Worm (Caenorhabditis elegans) whole organism, young adult: ENCODE results near the gene tre-2.

Experiments used
- C06A6.2 ChIP-seq: fragments of 200-800 bp; sonication (Bioruptor generic); conservative IDR thresholded peaks from 2 replicates; pipeline ENCODE4 v1.3.6; 2022; ENCODE audit warnings: missing genetic modification characterization, missing compliant biosample characterization
- F22D6.2 ChIP-seq: sonication (generic microtip); optimal IDR thresholded peaks from 2 replicates; lab custom pipeline; 2016; ENCODE audit warnings: mild to moderate bottlenecking, missing genetic modification characterization, missing compliant biosample characterization
- F33H1.4 ChIP-seq: fragments of 200-800 bp; sonication (Bioruptor generic); IDR thresholded peaks from 2 replicates; pipeline ENCODE4 v1.3.6; 2022; ENCODE audit warnings: missing genetic modification reagents, missing genetic modification characterization, missing compliant biosample characterization
- F55B11.4 ChIP-seq: sonication (generic microtip); optimal IDR thresholded peaks from 2 replicates; lab custom pipeline; 2016; ENCODE audit warnings: missing compliant biosample characterization, missing genetic modification characterization, borderline replicate concordance; ENCODE audit not compliant: insufficient read depth
- F57A8.1 ChIP-seq: fragments of 200-800 bp; sonication (Bioruptor generic); optimal IDR thresholded peaks from 2 replicates; lab custom pipeline; 2018; ENCODE audit warnings: mild to moderate bottlenecking, missing genetic modification characterization, moderate library complexity, missing compliant biosample characterization
- T07F8.4 ChIP-seq: sonication (generic microtip); optimal IDR thresholded peaks from 2 replicates; lab custom pipeline; 2016; ENCODE audit warnings: mild to moderate bottlenecking, missing genetic modification characterization, moderate library complexity, missing compliant biosample characterization
- T26A5.8 ChIP-seq: sonication (generic microtip); optimal IDR thresholded peaks from 2 replicates; lab custom pipeline; 2016; ENCODE audit warnings: missing genetic modification characterization, missing compliant biosample characterization
- Y67H2A.10 ChIP-seq: fragments of 200-800 bp; sonication (Bioruptor generic); conservative IDR thresholded peaks from 2 replicates; pipeline ENCODE4 v1.3.6; 2022; ENCODE audit warnings: missing genetic modification reagents, missing genetic modification characterization, missing compliant biosample characterization
- Y79H2A.3 ChIP-seq: fragments of 200-800 bp; sonication (Bioruptor generic); conservative IDR thresholded peaks from 2 replicates; pipeline ENCODE4 v1.3.6; 2022; ENCODE audit warnings: missing genetic modification reagents, missing genetic modification characterization, missing compliant biosample characterization
- Y95B8A.8 ChIP-seq: fragments of 200-800 bp; sonication (Bioruptor generic); IDR thresholded peaks from 2 replicates; pipeline ENCODE4 v1.3.6; 2022; ENCODE audit warnings: missing genetic modification reagents, missing genetic modification characterization, missing compliant biosample characterization
- ccch-3 ChIP-seq: fragments of 200-800 bp; sonication (Bioruptor generic); optimal IDR thresholded peaks from 2 replicates; lab custom pipeline; 2018; ENCODE audit warnings: mild to moderate bottlenecking, missing genetic modification characterization, missing compliant biosample characterization
- cebp-1 ChIP-seq, 2 experiments: fragments of 200-800 bp in 1 of 2; sonication (Bioruptor generic) in 1 of 2; sonication (generic microtip) in 1 of 2; IDR thresholded peaks in 1 of 2; optimal IDR thresholded peaks in 1 of 2; 2 replicates each; pipeline versions ENCODE4 v1.3.6 to Lab custom; 2017 to 2022; ENCODE audit warnings: missing compliant biosample characterization in 2 of 2, missing genetic modification characterization in 2 of 2, mild to moderate bottlenecking in 1 of 2, missing genetic modification reagents in 1 of 2, moderate library complexity in 1 of 2
- ceh-40 ChIP-seq: fragments of 200-800 bp; sonication (Bioruptor generic); IDR thresholded peaks from 2 replicates; pipeline ENCODE4 v1.3.6; 2022; ENCODE audit warnings: missing genetic modification characterization, missing compliant biosample characterization
- ceh-58 ChIP-seq: fragments of 200-800 bp; sonication (Bioruptor generic); IDR thresholded peaks from 2 replicates; pipeline ENCODE4 v1.3.6; 2022; ENCODE audit warnings: missing genetic modification characterization, missing compliant biosample characterization
- ceh-79 ChIP-seq: sonication (generic microtip); optimal IDR thresholded peaks from 2 replicates; lab custom pipeline; 2017; ENCODE audit warnings: mild to moderate bottlenecking, missing genetic modification characterization, missing compliant biosample characterization
- die-1 ChIP-seq: sonication (generic microtip); optimal IDR thresholded peaks from 2 replicates; lab custom pipeline; 2016; ENCODE audit warnings: missing genotype, mild to moderate bottlenecking, missing genetic modification characterization, missing compliant biosample characterization
- dox-1 ChIP-seq: fragments of 200-800 bp; sonication (Bioruptor generic); IDR thresholded peaks from 2 replicates; pipeline ENCODE4 v1.3.6; 2022; ENCODE audit warnings: missing genetic modification reagents, missing genetic modification characterization, missing compliant biosample characterization
- dpl-1 ChIP-seq: fragments of 150-350 bp; optimal IDR thresholded peaks from 2 replicates; lab custom pipeline; 2014; ENCODE audit warnings: missing biosample characterization, missing genetic modification reagents, missing genetic modification characterization
- gei-17 ChIP-seq: fragments of 200-800 bp; sonication (Bioruptor generic); optimal IDR thresholded peaks from 2 replicates; lab custom pipeline; 2018; ENCODE audit warnings: mild to moderate bottlenecking, missing genetic modification characterization, missing compliant biosample characterization
- hlh-12 ChIP-seq: sonication (generic microtip); optimal IDR thresholded peaks from 2 replicates; lab custom pipeline; 2016; ENCODE audit warnings: missing genetic modification characterization, missing compliant biosample characterization
- hmg-1.2 ChIP-seq: fragments of 200-800 bp; sonication (Bioruptor generic); IDR thresholded peaks from 2 replicates; pipeline ENCODE4 v1.3.6; 2022; ENCODE audit warnings: missing genetic modification reagents, missing genetic modification characterization, missing compliant biosample characterization
- hsf-1 ChIP-seq: fragments of 200-800 bp; sonication (Bioruptor generic); IDR thresholded peaks from 2 replicates; pipeline ENCODE4 v1.3.6; 2022; ENCODE audit warnings: missing genetic modification reagents, missing genetic modification characterization, missing compliant biosample characterization
- lag-1 ChIP-seq: fragments of 200-800 bp; sonication (Bioruptor generic); IDR thresholded peaks from 2 replicates; pipeline ENCODE4 v1.3.6; 2022; ENCODE audit warnings: missing genetic modification reagents, missing genetic modification characterization, missing compliant biosample characterization
- lin-26 ChIP-seq: fragments of 200-800 bp; sonication (Bioruptor generic); IDR thresholded peaks from 2 replicates; pipeline ENCODE4 v1.3.6; 2022; ENCODE audit warnings: missing genetic modification reagents, missing genetic modification characterization, missing compliant biosample characterization
- madf-10 ChIP-seq: sonication (generic microtip); optimal IDR thresholded peaks from 2 replicates; lab custom pipeline; 2016; ENCODE audit warnings: mild to moderate bottlenecking, missing genetic modification characterization, missing compliant biosample characterization
- madf-3 ChIP-seq: fragments of 200-800 bp; sonication (Bioruptor generic); IDR thresholded peaks from 2 replicates; pipeline ENCODE4 v1.3.6; 2022; ENCODE audit warnings: missing genetic modification reagents, missing genetic modification characterization, missing compliant biosample characterization
- madf-6 ChIP-seq: fragments of 200-800 bp; sonication (Bioruptor generic); IDR thresholded peaks from 2 replicates; pipeline ENCODE4 v1.3.6; 2022; ENCODE audit warnings: missing genetic modification reagents, missing genetic modification characterization, missing compliant biosample characterization
- madf-8 ChIP-seq: fragments of 200-800 bp; sonication (Bioruptor generic); conservative IDR thresholded peaks from 2 replicates; pipeline ENCODE4 v1.3.6; 2022; ENCODE audit warnings: missing genetic modification reagents, missing genetic modification characterization, missing compliant biosample characterization
- mxl-1 ChIP-seq: sonication (generic microtip); optimal IDR thresholded peaks from 2 replicates; lab custom pipeline; 2016; ENCODE audit warnings: missing genetic modification characterization, missing compliant biosample characterization
- repo-1 ChIP-seq: sonication (generic microtip); optimal IDR thresholded peaks from 2 replicates; lab custom pipeline; 2017; ENCODE audit warnings: mild to moderate bottlenecking, missing genetic modification characterization, missing compliant biosample characterization
- sdz-38 ChIP-seq: sonication (generic microtip); optimal IDR thresholded peaks from 2 replicates; lab custom pipeline; 2016; ENCODE audit warnings: missing genotype, missing genetic modification characterization, missing compliant biosample characterization
- snpc-1.1 ChIP-seq: sonication (generic microtip); optimal IDR thresholded peaks from 2 replicates; lab custom pipeline; 2017; ENCODE audit warnings: missing genetic modification characterization, mild to moderate bottlenecking, missing compliant biosample characterization, antibody characterized with exemption, moderate library complexity, missing genotype, missing genetic modification reagents; ENCODE audit not compliant: insufficient read depth
- snpc-1.3 ChIP-seq: sonication (generic microtip); optimal IDR thresholded peaks from 2 replicates; lab custom pipeline; 2017; ENCODE audit warnings: missing genetic modification characterization, mild to moderate bottlenecking, missing compliant biosample characterization, antibody characterized with exemption, moderate library complexity, missing genotype, missing genetic modification reagents; ENCODE audit not compliant: insufficient read depth
- sptf-2 ChIP-seq: fragments of 200-800 bp; sonication (Bioruptor generic); optimal IDR thresholded peaks from 2 replicates; lab custom pipeline; 2018; ENCODE audit warnings: mild to moderate bottlenecking, missing genetic modification characterization, missing compliant biosample characterization
- unc-62 ChIP-seq: fragments of 150-350 bp; optimal IDR thresholded peaks from 2 replicates; lab custom pipeline; 2014; ENCODE audit warnings: missing biosample characterization, missing genetic modification reagents, missing genetic modification characterization
- xnd-1 ChIP-seq: sonication (generic microtip); optimal IDR thresholded peaks from 2 replicates; lab custom pipeline; 2016; ENCODE audit warnings: missing genotype, missing genetic modification reagents, missing genetic modification characterization, missing compliant biosample characterization
- ztf-26 ChIP-seq: sonication (generic microtip); optimal IDR thresholded peaks from 2 replicates; lab custom pipeline; 2017; ENCODE audit warnings: missing genetic modification characterization, missing compliant biosample characterization

tre-2 gene

DNA sequence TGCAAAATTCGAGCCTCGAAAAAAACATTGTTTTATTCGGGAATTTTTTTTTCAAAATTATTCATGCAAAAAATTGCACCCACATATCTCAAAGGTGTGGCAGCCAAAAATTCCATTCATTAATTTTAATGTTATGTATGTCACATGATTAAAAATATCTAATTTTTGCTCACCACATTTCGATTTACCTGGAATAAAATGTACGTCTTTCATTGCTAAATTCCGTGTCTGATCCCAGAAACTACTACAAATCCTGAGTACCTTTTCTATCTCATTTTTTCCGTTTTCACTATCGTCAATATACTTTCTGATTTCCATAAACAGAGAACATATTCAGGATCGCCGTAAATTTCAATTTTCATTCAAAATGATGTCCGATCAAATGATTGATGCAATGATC, 10.3 kb downstream of the tre-2 start, which contains the start of gene srx-19:
Gene srx-19, plus strand, starts transcription at position 301 of the 400 bp plus-strand sequence.
- no peak for TF ChIP-seq unc-62
- TF ChIP-seq die-1 (tag; lab: Kevin White, UChicago): no peak
- no peak for TF ChIP-seq lin-26 (GFP tag; lab: Robert Waterston, UW)
- TF ChIP-seq C06A6.2 (GFP tag; lab: Robert Waterston, UW): no peak
- TF ChIP-seq dox-1 (GFP tag; lab: Robert Waterston, UW): no peak
- TF ChIP-seq F22D6.2 (tag; lab: Kevin White, UChicago): no peak
- no peak for TF ChIP-seq ceh-58
- no peak for TF ChIP-seq ceh-40
- TF ChIP-seq T07F8.4: no peak
- TF ChIP-seq snpc-1.3 (tag; lab: Kevin White, UChicago): no peak

DNA sequence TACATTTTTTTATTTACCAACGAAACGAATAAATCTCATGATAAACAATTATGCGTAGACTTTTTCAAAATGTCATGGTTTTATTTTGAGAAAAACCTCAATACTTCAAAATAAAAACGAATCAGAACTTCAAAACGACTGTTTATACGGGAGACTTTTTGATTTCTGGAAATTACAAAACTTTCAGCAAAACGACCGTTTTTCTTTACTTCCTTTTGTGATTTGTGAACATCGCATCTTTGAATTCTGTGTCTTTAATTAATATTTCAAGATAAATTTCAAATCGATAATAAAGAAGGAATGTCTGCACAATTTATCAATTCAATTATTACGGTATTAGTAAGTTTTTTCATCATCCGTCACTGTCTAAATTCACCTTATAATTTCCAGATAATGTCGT, 15.5 kb downstream of the tre-2 start, which contains the start of gene srx-20:
Gene srx-20, plus strand, starts transcription at position 301 of the 400 bp plus-strand sequence.
- TF ChIP-seq ceh-79 (tag; lab: Kevin White, UChicago) (no peak), ceh-40 (no peak), hsf-1 (GFP tag; lab: Robert Waterston, UW) (no peak), mxl-1 (tag; lab: Kevin White, UChicago) (no peak), Y67H2A.10 (GFP tag; lab: Robert Waterston, UW) (no peak)

DNA sequence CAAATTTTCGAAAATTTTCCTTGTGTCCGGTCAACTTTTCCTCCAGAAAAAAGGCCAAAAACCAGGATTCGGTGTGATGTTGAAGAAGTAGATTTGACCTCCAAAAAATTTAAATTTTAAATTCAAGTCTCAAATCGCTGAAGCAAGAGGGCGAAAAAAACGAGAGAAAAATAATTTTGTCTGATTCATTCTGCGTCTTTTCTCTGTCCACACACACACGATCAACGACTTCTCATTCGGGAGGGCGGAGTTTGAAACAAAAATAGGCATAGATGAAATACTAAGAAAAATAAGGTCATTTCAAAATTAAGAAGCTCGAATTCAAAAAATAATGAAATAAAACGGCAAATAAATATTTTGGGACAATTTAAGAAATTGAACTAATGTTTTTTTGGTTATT, 24.0 kb downstream of the tre-2 start, which contains the start of gene R13H7.2:
Gene R13H7.2, minus strand, starts transcription at position 101 of the 400 bp plus-strand sequence.
- TF ChIP-seq hmg-1.2 (GFP tag; lab: Robert Waterston, UW) (no peak), madf-10 (tag; lab: Kevin White, UChicago) (no peak), ztf-26 (tag; lab: Kevin White, UChicago) (no peak), T26A5.8 (tag; lab: Kevin White, UChicago) (no peak), madf-3 (GFP tag; lab: Robert Waterston, UW) (no peak), sdz-38 (tag; lab: Kevin White, UChicago) (no peak), dpl-1 (no peak), repo-1 (tag; lab: Kevin White, UChicago) (no peak), hlh-12 (tag; lab: Kevin White, UChicago) (no peak), snpc-1.1 (tag; lab: Kevin White, UChicago) (no peak), gei-17 (no peak), F55B11.4 (tag; lab: Kevin White, UChicago) (no peak), F57A8.1 (no peak), madf-6 (GFP tag; lab: Robert Waterston, UW) (no peak), sptf-2 (no peak), ccch-3 (GFP tag; lab: Kevin White, UChicago) (no peak), T07F8.4 (no peak), cebp-1 (GFP tag; IDR thresholded peaks at IDR 0.05; lab: Robert Waterston, UW) (no peak), cebp-1 (tag; optimal IDR thresholded peaks at IDR 0.05; lab: Kevin White, UChicago) (no peak), madf-8 (GFP tag; lab: Robert Waterston, UW) (no peak), lag-1 (GFP tag; lab: Robert Waterston, UW) (no peak)

DNA sequence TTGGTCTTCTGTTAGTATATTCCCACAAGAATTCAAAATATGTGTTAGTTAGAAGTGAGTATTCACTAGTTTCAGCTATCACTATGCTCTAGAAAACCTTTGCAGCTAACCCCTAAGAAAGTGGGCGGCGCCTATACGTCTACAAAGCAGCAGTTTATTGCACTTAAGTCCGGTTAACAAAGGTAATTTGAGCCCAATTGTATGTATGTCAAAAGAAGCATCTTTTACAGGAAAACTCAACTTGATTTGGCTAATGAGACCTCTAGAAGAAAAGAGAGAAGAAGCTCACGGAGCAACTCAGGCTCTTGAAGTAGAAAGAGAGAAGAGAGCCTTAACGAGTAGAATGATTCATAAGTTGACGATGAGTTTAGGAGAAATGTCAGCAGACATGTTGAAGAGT, 30.5 kb downstream of the tre-2 start:
- TF ChIP-seq Y95B8A.8 (GFP tag; lab: Robert Waterston, UW) (no peak), F57A8.1 (no peak), unc-62 (no peak), Y79H2A.3 (no peak), F33H1.4 (GFP tag; lab: Robert Waterston, UW) (no peak), xnd-1 (tag; lab: Kevin White, UChicago) (no peak)
- TF ChIP-seq, all 124 proteins: peak for 0
